Fruit fly (Drosophila melanogaster): ENCODE results near the gene bark.

Gene bark

dm6 chr2L:3777485-3777884 lies 9.5 kb upstream of the bark start:
- TF ChIP-seq noc (tag; optimal IDR thresholded peaks at IDR 0.05), result no peak

dm6 chr2L:3778157-3779060 lies 8.6 kb upstream of the bark start:
- TF ChIP-seq noc (tag; optimal IDR thresholded peaks at IDR 0.05), result peak; percentile 28

DNA sequence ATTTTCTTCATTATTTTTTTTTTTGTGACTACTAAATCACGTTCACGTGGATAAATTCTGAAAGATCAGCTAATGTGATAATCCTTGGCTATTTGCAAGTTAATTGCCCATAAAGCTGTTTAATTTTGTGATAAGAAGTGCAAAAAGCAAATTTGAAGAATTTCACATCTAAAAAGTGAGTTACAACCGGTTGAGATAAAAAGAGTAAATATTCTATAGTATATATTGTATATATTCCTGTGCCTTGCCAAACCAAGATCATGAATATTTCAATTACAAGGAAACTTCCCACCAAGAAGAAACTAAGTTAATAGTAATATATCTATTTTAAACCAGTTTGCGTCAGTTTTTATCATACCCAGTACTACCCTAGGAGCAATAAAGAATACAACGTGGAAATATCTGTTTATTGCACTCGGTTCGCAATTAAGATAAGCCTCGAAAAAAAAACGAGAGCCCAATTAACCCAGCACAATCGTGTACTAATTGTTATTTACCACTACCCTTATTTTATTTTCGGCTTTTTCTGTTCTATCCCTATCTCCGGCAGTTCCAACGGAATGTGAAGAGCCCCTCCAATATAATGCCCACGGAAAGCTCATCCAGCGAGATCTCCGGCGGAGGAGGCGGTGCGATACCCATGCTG lies 7.7 kb upstream of the bark start:
- peak; percentile 71 for TF ChIP-seq noc (tag; optimal IDR thresholded peaks at IDR 0.05)

- TF ChIP-seq noc (tag; optimal IDR thresholded peaks at IDR 0.05), result no peak
Observed at dm6 chr2L:3780587-3780986, 6.4 kb upstream of the bark start.

DNA sequence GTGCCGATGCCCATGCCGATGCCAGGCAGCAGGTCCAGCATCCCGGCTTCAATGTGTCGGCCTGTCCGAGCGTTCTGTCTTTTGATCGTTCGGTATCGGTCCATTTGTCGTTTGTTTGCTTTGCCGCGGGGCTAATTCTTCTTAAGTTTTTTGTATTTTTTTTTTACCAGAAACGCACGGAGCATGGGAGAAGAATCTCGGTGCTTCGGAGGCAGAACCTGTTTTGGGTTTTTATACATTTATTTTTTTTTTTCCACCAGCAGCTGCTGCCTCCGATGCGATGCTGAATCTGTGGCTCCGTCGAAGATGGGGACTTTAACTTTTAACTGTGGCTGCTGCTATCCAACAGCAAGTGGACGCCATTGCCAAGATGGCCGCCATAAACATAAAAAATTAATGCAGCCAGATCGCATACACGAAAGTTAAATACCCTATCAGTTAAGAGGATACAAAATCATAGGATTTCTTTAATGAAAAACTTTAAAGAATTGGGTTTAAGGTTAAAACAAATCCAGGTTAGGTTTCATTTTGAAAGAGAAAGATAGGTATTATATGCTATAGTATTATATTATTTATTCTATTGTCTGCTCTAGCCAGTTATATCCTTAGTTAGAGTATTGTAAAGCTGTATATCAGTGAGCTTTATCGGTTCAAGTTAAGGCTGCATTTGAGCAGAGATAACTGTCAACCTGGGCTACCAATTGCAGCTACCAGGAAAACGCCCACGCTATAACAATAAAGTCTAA lies 5.7 kb upstream of the bark start:
- peak; percentile 38 for TF ChIP-seq noc (tag; optimal IDR thresholded peaks at IDR 0.05)

dm6 chr2L:3784268-3784997 lies 2.5 kb upstream of the bark start, which contains the start of gene CG31960:
Gene CG31960, plus strand, starts transcription at chr2L:3784947.
- TF ChIP-seq noc (tag; optimal IDR thresholded peaks at IDR 0.05), result no peak

dm6 chr2L:3785402-3785801 lies 1.6 kb upstream of the bark start:
- no peak for TF ChIP-seq noc (tag; optimal IDR thresholded peaks at IDR 0.05)

- TF ChIP-seq noc (tag; optimal IDR thresholded peaks at IDR 0.05), result no peak
Observed at dm6 chr2L:3786246-3786645, 721 bp upstream of the bark start.

dm6 chr2L:3788150-3788549 lies 1.2 kb downstream of the bark start:
- TF ChIP-seq noc (tag; optimal IDR thresholded peaks at IDR 0.05), result no peak

DNA sequence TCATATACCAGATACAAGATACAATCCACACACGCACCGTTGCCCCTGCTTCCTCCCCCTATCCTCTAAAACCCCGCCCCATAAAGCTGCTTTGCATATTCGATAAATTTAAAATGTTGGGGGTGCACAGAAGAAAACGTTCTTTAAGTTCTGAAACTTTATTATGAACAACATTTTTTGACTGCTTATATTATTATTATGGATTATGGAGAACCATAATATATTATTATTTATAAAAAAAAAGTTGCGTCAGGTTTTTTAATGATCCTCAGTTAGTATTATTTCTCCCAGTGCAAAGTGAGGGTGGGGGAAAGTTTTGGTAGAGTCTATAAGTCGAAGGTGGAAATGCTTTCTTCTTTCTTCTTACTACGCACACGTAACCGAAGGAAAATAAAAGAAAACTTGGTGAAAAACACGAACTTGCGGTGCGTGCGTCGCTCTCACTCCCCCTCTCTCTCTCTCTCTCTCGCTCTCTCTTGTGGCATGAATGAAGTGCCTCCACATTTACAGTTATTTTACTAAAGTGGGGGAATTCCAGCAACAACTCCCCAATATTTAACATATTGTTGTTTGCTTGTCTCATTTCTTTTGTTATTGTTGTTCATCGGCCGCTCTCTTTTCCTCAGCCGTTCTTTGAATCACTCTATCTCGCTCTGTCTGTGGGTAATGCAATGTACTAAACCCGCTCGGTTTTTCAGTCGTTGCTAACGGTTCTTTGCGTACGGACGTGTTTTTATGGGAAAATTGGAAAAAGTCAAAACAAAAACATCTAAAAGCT lies 2.5 kb downstream of the bark start:
- TF ChIP-seq noc (tag; optimal IDR thresholded peaks at IDR 0.05), result peak; percentile 21

- no peak for TF ChIP-seq noc (tag; optimal IDR thresholded peaks at IDR 0.05)
Observed at dm6 chr2L:3791629-3792028, 4.7 kb downstream of the bark start.

dm6 chr2L:3802818-3803456 lies 16.0 kb downstream of the bark start:
- TF ChIP-seq noc (tag; optimal IDR thresholded peaks at IDR 0.05), result peak; percentile 91

DNA sequence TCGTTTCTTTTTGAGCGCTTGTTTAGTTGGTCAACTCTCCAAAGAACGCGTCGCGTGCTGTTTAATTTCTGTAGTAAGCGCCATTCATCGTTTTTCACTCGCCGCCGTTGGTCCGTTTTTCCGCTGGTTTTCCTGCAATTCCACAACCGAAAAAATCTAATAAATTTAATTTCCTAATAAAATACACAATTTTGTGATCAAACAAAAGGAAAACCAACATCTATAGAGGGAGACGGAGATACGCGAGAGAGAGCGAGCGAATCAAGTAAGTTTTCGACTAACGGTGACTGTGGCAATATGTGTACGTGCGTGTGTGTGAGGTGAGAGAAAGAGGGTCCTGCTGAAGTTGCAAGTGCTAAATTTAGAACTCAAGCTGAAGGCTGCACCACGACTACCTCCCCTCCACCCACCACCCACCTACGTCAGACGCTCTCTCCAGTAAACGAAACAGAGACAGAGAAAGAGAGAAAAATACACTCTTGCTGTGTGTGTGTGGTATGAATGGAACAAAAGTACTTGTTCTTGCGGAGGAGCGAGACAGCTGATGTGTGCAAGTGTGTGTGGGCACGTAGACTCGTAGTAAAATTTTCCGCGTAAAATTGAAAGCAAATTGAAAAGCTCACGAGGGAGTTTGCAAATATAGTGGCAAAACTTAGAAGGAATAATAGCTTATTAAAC lies 16.6 kb downstream of the bark start, which contains the start of gene Reph:
TSS of gene Reph (plus strand) at position 80 of the 678 bp plus-strand sequence.
- TF ChIP-seq noc (tag; optimal IDR thresholded peaks at IDR 0.05), result no peak
